Worm (Caenorhabditis elegans) whole organism, L1 larva: ENCODE data around the gene Y94H6A.7.
A peak's percentile ranks its signal among the peaks of the same experiment; 100 is the strongest.

Experiments
- C04F5.9 ChIP-seq: sonication (generic microtip); optimal IDR thresholded peaks from 2 replicates; lab custom pipeline; 2016; ENCODE audit warnings: missing genetic modification characterization, missing compliant biosample characterization
- C16A3.4 ChIP-seq: fragments of 150-350 bp; optimal IDR thresholded peaks from 2 replicates; lab custom pipeline; 2014; ENCODE audit warnings: missing biosample characterization, missing genetic modification characterization
- alr-1 ChIP-seq: fragments of 200-800 bp; sonication (Bioruptor generic); optimal IDR thresholded peaks from 2 replicates; lab custom pipeline; 2018; ENCODE audit warnings: borderline replicate concordance, mild to moderate bottlenecking, missing genetic modification characterization, missing compliant biosample characterization
- aly-2 ChIP-seq: fragments of 150-350 bp; optimal IDR thresholded peaks from 2 replicates; lab custom pipeline; 2014; ENCODE audit warnings: missing biosample characterization, missing genetic modification characterization
- ceh-63 ChIP-seq: fragments of 200-800 bp; sonication (Bioruptor generic); optimal IDR thresholded peaks from 2 replicates; lab custom pipeline; 2018; ENCODE audit warnings: mild to moderate bottlenecking, missing genetic modification characterization, missing compliant biosample characterization
- ceh-82 ChIP-seq, 3 experiments: fragments of 150-350 bp in 1 of 3; sonication (generic microtip) in 2 of 3; optimal IDR thresholded peaks; 2 replicates each; lab custom pipeline; 2014 to 2017; ENCODE audit warnings: missing biosample characterization in 3 of 3, missing genetic modification characterization in 3 of 3
- ceh-90 ChIP-seq: sonication (generic microtip); optimal IDR thresholded peaks from 2 replicates; lab custom pipeline; 2016; ENCODE audit warnings: missing genetic modification characterization, missing compliant biosample characterization
- ces-1 ChIP-seq: fragments of 150-350 bp; optimal IDR thresholded peaks from 2 replicates; lab custom pipeline; 2014; ENCODE audit warnings: missing biosample characterization, missing genetic modification reagents, missing genetic modification characterization
- dpl-1 ChIP-seq, 3 experiments: fragments of 150-350 bp in 2 of 3; sonication (generic microtip) in 1 of 3; optimal IDR thresholded peaks; 2 replicates each; lab custom pipeline; 2014 to 2017; ENCODE audit warnings: missing biosample characterization in 3 of 3, missing genetic modification characterization in 3 of 3, missing genetic modification reagents in 3 of 3
- dsc-1 ChIP-seq: sonication (generic microtip); optimal IDR thresholded peaks from 2 replicates; lab custom pipeline; 2016; ENCODE audit warnings: mild to moderate bottlenecking, missing genetic modification characterization, missing compliant biosample characterization
- efl-1 ChIP-seq, 4 experiments: fragments of 150-350 bp; optimal IDR thresholded peaks in 3 of 4; peaks in 1 of 4; 1 replicate in 1 of 4; 2 replicates in 3 of 4; lab custom pipeline; 2014; ENCODE audit warnings: missing biosample characterization in 2 of 4, missing genetic modification characterization in 2 of 4, missing genetic modification reagents in 2 of 4
- efl-3 ChIP-seq: fragments of 200-800 bp; sonication (Bioruptor generic); optimal IDR thresholded peaks from 2 replicates; lab custom pipeline; 2018; ENCODE audit warnings: mild to moderate bottlenecking, missing genetic modification characterization, missing compliant biosample characterization
- egl-13 ChIP-seq: sonication (generic microtip); optimal IDR thresholded peaks from 2 replicates; lab custom pipeline; 2016; ENCODE audit warnings: missing genotype, missing genetic modification reagents, missing genetic modification characterization, missing compliant biosample characterization
- elt-3 ChIP-seq, 6 experiments: fragments of 150-350 bp in 1 of 6; sonication (generic microtip); optimal IDR thresholded peaks; 2 replicates each; lab custom pipeline; 2017 to 2018; ENCODE audit warnings: missing biosample characterization in 6 of 6, missing genetic modification characterization in 6 of 6, inconsistent platforms in 1 of 6
- fos-1 ChIP-seq: fragments of 150-350 bp; optimal IDR thresholded peaks from 2 replicates; lab custom pipeline; 2014; ENCODE audit warnings: missing biosample characterization, missing genetic modification characterization
- grh-1 ChIP-seq: fragments of 200-800 bp; sonication (Bioruptor generic); IDR thresholded peaks from 2 replicates; pipeline ENCODE4 v1.3.6; 2022; ENCODE audit warnings: missing genetic modification reagents, missing genetic modification characterization, missing compliant biosample characterization
- hlh-17 ChIP-seq: fragments of 200-800 bp; sonication (Bioruptor generic); optimal IDR thresholded peaks from 2 replicates; lab custom pipeline; 2018; ENCODE audit warnings: missing genetic modification characterization, mild to moderate bottlenecking, missing compliant biosample characterization, moderate library complexity, borderline replicate concordance
- hlh-4 ChIP-seq: sonication (generic microtip); optimal IDR thresholded peaks from 2 replicates; lab custom pipeline; 2016; ENCODE audit warnings: mild to moderate bottlenecking, missing genetic modification characterization, missing compliant biosample characterization
- isw-1 ChIP-seq: fragments of 200-800 bp; sonication (Bioruptor generic); IDR thresholded peaks from 2 replicates; pipeline ENCODE4 v1.3.6; 2022; ENCODE audit warnings: missing genetic modification characterization, missing compliant biosample characterization
- jun-1 ChIP-seq: fragments of 150-350 bp; optimal IDR thresholded peaks from 2 replicates; lab custom pipeline; 2014; ENCODE audit warnings: missing biosample characterization, missing genetic modification reagents, missing genetic modification characterization
- lir-3 ChIP-seq: sonication (generic microtip); optimal IDR thresholded peaks from 2 replicates; lab custom pipeline; 2016; ENCODE audit warnings: mild to moderate bottlenecking, missing genetic modification characterization, moderate library complexity, missing compliant biosample characterization; ENCODE audit not compliant: poor library complexity
- mab-9 ChIP-seq: fragments of 200-800 bp; sonication (Bioruptor generic); IDR thresholded peaks from 2 replicates; pipeline ENCODE4 v1.3.6; 2022; ENCODE audit warnings: missing genetic modification reagents, missing genetic modification characterization, missing compliant biosample characterization
- mdl-1 ChIP-seq, 2 experiments: fragments of 150-350 bp; optimal IDR thresholded peaks; 2 replicates each; lab custom pipeline; 2014 to 2017; ENCODE audit warnings: missing biosample characterization in 2 of 2, missing genetic modification characterization in 2 of 2, inconsistent platforms in 1 of 2
- mep-1 ChIP-seq: fragments of 150-350 bp; optimal IDR thresholded peaks from 2 replicates; lab custom pipeline; 2014; ENCODE audit warnings: missing biosample characterization, missing genetic modification characterization
- nhr-19 ChIP-seq: fragments of 200-800 bp; sonication (Bioruptor generic); conservative IDR thresholded peaks from 2 replicates; pipeline ENCODE4 v1.3.6; 2022; ENCODE audit warnings: missing genetic modification characterization, missing compliant biosample characterization
- nhr-28 ChIP-seq: fragments of 150-350 bp; optimal IDR thresholded peaks from 2 replicates; lab custom pipeline; 2014; ENCODE audit warnings: missing biosample characterization, missing genetic modification characterization
- nhr-47 ChIP-seq: sonication (generic microtip); optimal IDR thresholded peaks from 2 replicates; lab custom pipeline; 2016; ENCODE audit warnings: mild to moderate bottlenecking, missing genetic modification characterization, moderate library complexity, missing compliant biosample characterization
- nhr-71 ChIP-seq: sonication (generic microtip); optimal IDR thresholded peaks from 2 replicates; lab custom pipeline; 2016; ENCODE audit warnings: mild to moderate bottlenecking, missing genetic modification characterization, moderate library complexity, missing compliant biosample characterization
- nhr-76 ChIP-seq: sonication (generic microtip); optimal IDR thresholded peaks from 2 replicates; lab custom pipeline; 2017; ENCODE audit warnings: missing biosample characterization, missing genetic modification characterization
- nhr-84 ChIP-seq: sonication (generic microtip); optimal IDR thresholded peaks from 2 replicates; lab custom pipeline; 2017; ENCODE audit warnings: missing biosample characterization, missing genetic modification characterization
- nhr-85 ChIP-seq: sonication (generic microtip); peaks from one replicate; lab custom pipeline; 2016; ENCODE audit warnings: missing genetic modification characterization, inconsistent platforms, missing compliant biosample characterization
- pag-3 ChIP-seq: sonication (generic microtip); optimal IDR thresholded peaks from 2 replicates; lab custom pipeline; 2017; ENCODE audit warnings: missing genetic modification characterization, mild to moderate bottlenecking, missing compliant biosample characterization, antibody characterized with exemption, borderline replicate concordance; ENCODE audit not compliant: insufficient read depth
- rnt-1 ChIP-seq: sonication (generic microtip); optimal IDR thresholded peaks from 2 replicates; lab custom pipeline; 2016; ENCODE audit warnings: mild to moderate bottlenecking, missing genetic modification characterization, moderate library complexity, missing compliant biosample characterization
- skn-1 ChIP-seq: fragments of 150-350 bp; optimal IDR thresholded peaks from 2 replicates; lab custom pipeline; 2014; ENCODE audit warnings: missing biosample characterization, missing genetic modification characterization
- snpc-4 ChIP-seq: fragments of 150-350 bp; optimal IDR thresholded peaks from 2 replicates; lab custom pipeline; 2014; ENCODE audit warnings: missing biosample characterization, missing genetic modification characterization
- snu-23 ChIP-seq: sonication (generic microtip); optimal IDR thresholded peaks from 2 replicates; lab custom pipeline; 2016; ENCODE audit warnings: missing genetic modification characterization, missing compliant biosample characterization
- sox-4 ChIP-seq: sonication (generic microtip); optimal IDR thresholded peaks from 2 replicates; lab custom pipeline; 2016; ENCODE audit warnings: missing genetic modification characterization, missing compliant biosample characterization
- sptf-1 ChIP-seq: fragments of 150-350 bp; optimal IDR thresholded peaks from 2 replicates; lab custom pipeline; 2014; ENCODE audit warnings: missing biosample characterization, missing genetic modification characterization
- sup-37 ChIP-seq: fragments of 200-800 bp; sonication (Bioruptor generic); optimal IDR thresholded peaks from 2 replicates; lab custom pipeline; 2018; ENCODE audit warnings: mild to moderate bottlenecking, missing genetic modification characterization, missing compliant biosample characterization
- swsn-7 ChIP-seq: sonication (generic microtip); optimal IDR thresholded peaks from 2 replicates; lab custom pipeline; 2016; ENCODE audit warnings: missing genetic modification characterization, missing compliant biosample characterization
- tlp-1 ChIP-seq: fragments of 150-350 bp; optimal IDR thresholded peaks from 2 replicates; lab custom pipeline; 2014; ENCODE audit warnings: missing biosample characterization, missing genetic modification characterization
- unc-30 ChIP-seq: sonication (generic microtip); optimal IDR thresholded peaks from 2 replicates; lab custom pipeline; 2017; ENCODE audit warnings: missing biosample characterization, missing genetic modification characterization
- unc-62 ChIP-seq: fragments of 150-350 bp; optimal IDR thresholded peaks from 2 replicates; lab custom pipeline; 2014; ENCODE audit warnings: missing biosample characterization, missing genetic modification reagents, missing genetic modification characterization
- unc-86 ChIP-seq: sonication (generic microtip); optimal IDR thresholded peaks from 2 replicates; lab custom pipeline; 2016; ENCODE audit warnings: missing genetic modification characterization, missing compliant biosample characterization
- unc-98 ChIP-seq: fragments of 200-800 bp; sonication (Bioruptor generic); IDR thresholded peaks from 2 replicates; pipeline ENCODE4 v1.3.6; 2022; ENCODE audit warnings: missing genetic modification characterization, missing compliant biosample characterization
- ztf-11 ChIP-seq, 2 experiments: sonication (generic microtip); optimal IDR thresholded peaks; 2 replicates each; lab custom pipeline; 2016 to 2017; ENCODE audit warnings: missing genetic modification characterization in 2 of 2, missing biosample characterization in 1 of 2, missing compliant biosample characterization in 1 of 2

Gene Y94H6A.7

DNA sequence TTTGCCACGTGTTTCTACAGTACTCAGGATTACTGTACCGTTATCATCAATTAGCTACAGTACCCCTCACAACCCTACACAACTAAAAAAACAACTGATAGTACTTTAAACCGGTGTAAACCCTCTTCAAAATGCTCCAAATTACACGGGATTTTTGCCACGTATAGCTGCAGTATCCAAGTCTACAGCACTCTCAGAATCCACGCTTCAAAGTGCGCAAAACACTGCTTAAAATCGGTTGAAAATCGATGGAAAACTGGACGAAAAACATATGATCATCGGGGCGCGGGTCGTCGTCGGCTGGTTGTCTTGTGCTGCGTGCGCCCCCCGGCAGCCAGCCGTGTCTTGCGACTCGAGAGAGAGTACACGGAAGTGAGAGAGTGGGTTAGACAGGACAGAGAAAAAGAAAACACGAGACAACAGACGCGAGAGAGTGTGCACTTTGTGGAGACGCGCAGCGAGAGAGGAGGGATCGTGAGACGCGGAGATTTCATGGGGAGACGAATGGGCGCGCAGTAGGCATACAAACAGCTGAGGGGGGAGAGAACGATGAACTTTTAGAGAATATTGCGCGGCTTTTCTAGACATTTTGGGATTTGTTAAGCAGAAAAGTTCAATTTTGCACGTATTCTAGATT lies 7.9 kb downstream of the Y94H6A.7 start (continued):
- TF ChIP-seq nhr-84: no peak
- TF ChIP-seq dpl-1 (GFP tag; optimal IDR thresholded peaks at IDR 0.05; lab: Kevin White, UChicago): peak; percentile 66 to 71 (median 68)
- TF ChIP-seq skn-1: peak; percentile 43
- peak; percentile 95 for TF ChIP-seq rnt-1
- no peak for TF ChIP-seq unc-98
- TF ChIP-seq grh-1: peak; percentile 45; the same call in 1 of the 2 replicates
- no peak for TF ChIP-seq tlp-1 (tag; lab: Kevin White, UChicago)
- TF ChIP-seq ces-1: no peak
- TF ChIP-seq efl-1 (optimal IDR thresholded peaks at IDR 0.05; lab: Kevin White, UChicago): peak; percentile 84 to 90
- peak; percentile 63 to 96 for TF ChIP-seq efl-1 (GFP tag; optimal IDR thresholded peaks at IDR 0.05 in 1 of 2; lab: Kevin White, UChicago)
- peak; percentile 87 for TF ChIP-seq mab-9 (GFP tag; lab: Robert Waterston, UW)
- no peak for TF ChIP-seq hlh-4 (tag; lab: Kevin White, UChicago)
- TF ChIP-seq ceh-63: no peak
- TF ChIP-seq aly-2: peak; percentile 5
- TF ChIP-seq swsn-7 (tag; lab: Kevin White, UChicago): peak; percentile 92
- TF ChIP-seq hlh-17 (GFP tag; lab: Kevin White, UChicago): no peak
- TF ChIP-seq nhr-71 (tag; lab: Kevin White, UChicago): peak; percentile 97
- TF ChIP-seq ceh-82 (tag; optimal IDR thresholded peaks at IDR 0.05; lab: Kevin White, UChicago): peak; percentile 55 to 91 (median 88)
- TF ChIP-seq sox-4: peak; percentile 68
- no peak for TF ChIP-seq sptf-1
- TF ChIP-seq ceh-90: peak; percentile 46
- peak in 2 of 6 experiments; percentile 26 to 28 for TF ChIP-seq elt-3 (tag; optimal IDR thresholded peaks at IDR 0.05; lab: Kevin White, UChicago)
- no peak for TF ChIP-seq alr-1
- peak; percentile 88 for TF ChIP-seq egl-13
- TF ChIP-seq isw-1: peak; percentile 77
- peak; percentile 87 for TF ChIP-seq nhr-19 (GFP tag; lab: Robert Waterston, UW)
- TF ChIP-seq nhr-28: no peak
- peak; percentile 94 for TF ChIP-seq unc-86 (tag; lab: Kevin White, UChicago)
- TF ChIP-seq dsc-1 (tag; lab: Kevin White, UChicago): peak; percentile 73
- peak; percentile 80 for TF ChIP-seq jun-1
- TF ChIP-seq nhr-47: peak; percentile 93
- peak; percentile 77 for TF ChIP-seq mep-1
- peak; percentile 57 for TF ChIP-seq C16A3.4 (tag; lab: Kevin White, UChicago)
- TF ChIP-seq sup-37 (GFP tag; lab: Kevin White, UChicago): no peak
- TF ChIP-seq unc-62: no peak
- TF ChIP-seq snpc-4: peak; percentile 44
- TF ChIP-seq mdl-1 (tag; optimal IDR thresholded peaks at IDR 0.05; lab: Kevin White, UChicago): peak; percentile 11 to 94
- no peak for TF ChIP-seq nhr-76
- TF ChIP-seq efl-3 (GFP tag; lab: Kevin White, UChicago): no peak
- TF ChIP-seq C04F5.9: no peak
- no peak for TF ChIP-seq unc-30 (tag; lab: Kevin White, UChicago)
- TF ChIP-seq, all 84 proteins: peak for 55

ce11 chrIV:2707012-2707411 lies 9.4 kb downstream of the Y94H6A.7 start, which contains the start of gene ubc-8:
Gene ubc-8 (minus strand): TSS chrIV:2707238.
- no peak for TF ChIP-seq swsn-7 (tag; lab: Kevin White, UChicago)
- TF ChIP-seq ceh-90: peak; percentile 3

ce11 chrIV:2705675-2706074 lies 10.7 kb downstream of the Y94H6A.7 start:
- TF ChIP-seq ceh-90 (peak; percentile 32), unc-62 (no peak), snu-23 (GFP tag; lab: Kevin White, UChicago) (no peak), nhr-85 (tag; lab: Kevin White, UChicago) (peak; percentile 68), unc-98 (no peak), rnt-1 (peak; percentile 10), fos-1 (tag; lab: Kevin White, UChicago) (no peak), ztf-11 (tag; optimal IDR thresholded peaks at IDR 0.05; lab: Kevin White, UChicago) (peak in 1 of 2 experiments; percentile 10), hlh-17 (GFP tag; lab: Kevin White, UChicago) (no peak), lir-3 (tag; lab: Kevin White, UChicago) (no peak), tlp-1 (tag; lab: Kevin White, UChicago) (no peak), ceh-63 (no peak), pag-3 (no peak), unc-86 (tag; lab: Kevin White, UChicago) (no peak), mdl-1 (tag; optimal IDR thresholded peaks at IDR 0.05; lab: Kevin White, UChicago) (no peak), efl-1 (optimal IDR thresholded peaks at IDR 0.05; lab: Kevin White, UChicago) (no peak), efl-1 (GFP tag; optimal IDR thresholded peaks at IDR 0.05 in 1 of 2; lab: Kevin White, UChicago) (peak in 1 of 2 experiments; percentile 5)
